Fruit fly (Drosophila melanogaster): ENCODE results near the gene CG9368.
A peak's percentile ranks its signal among the peaks of the same experiment; 100 is the strongest.

The CG9368 gene

DNA sequence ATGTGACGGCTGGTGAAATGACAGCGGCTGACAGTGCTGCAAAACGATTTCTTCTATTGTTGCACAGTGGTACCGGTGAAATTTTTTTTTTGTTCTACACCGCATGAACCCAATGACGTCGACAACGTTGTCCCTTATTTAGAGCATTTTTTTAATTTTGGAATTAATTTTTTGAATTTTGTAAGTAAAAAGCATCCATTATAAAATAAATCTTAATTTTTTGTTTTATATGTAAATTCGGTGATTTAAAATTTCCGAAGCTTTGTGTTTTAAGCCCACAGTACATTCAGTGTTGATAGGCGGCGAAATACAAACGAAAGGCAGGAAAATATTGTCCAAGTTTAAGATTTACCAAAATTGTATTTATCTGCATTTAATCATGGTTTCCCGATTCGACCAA lies 10.7 kb downstream of the CG9368 start, which contains the start of the genes Lon and PIG-F (continued):
- TF ChIP-seq cg (GFP tag; optimal IDR thresholded peaks at IDR 0.05) (no peak), grn (GFP tag; optimal IDR thresholded peaks at IDR 0.05) (no peak), gcm (GFP tag; optimal IDR thresholded peaks at IDR 0.05) (peak; percentile 99), Opbp (GFP tag; IDR thresholded peaks at IDR 0.05; ENCODE audit: partially characterized antibody) (no peak), Mrtf (GFP tag; IDR thresholded peaks at IDR 0.05) (peak; percentile 98), CG5245 (GFP tag; optimal IDR thresholded peaks at IDR 0.05) (peak; percentile 98), pho (GFP tag; optimal IDR thresholded peaks at IDR 0.05) (peak; percentile 99), MESR4 (GFP tag; optimal IDR thresholded peaks at IDR 0.05) (peak; percentile 22), Rx (GFP tag; IDR thresholded peaks at IDR 0.05) (peak; percentile 98), CG4854 (GFP tag; optimal IDR thresholded peaks at IDR 0.05) (peak; percentile 98), Dip2 (GFP tag; IDR thresholded peaks at IDR 0.05) (peak; percentile 79), CG32532 (GFP tag; IDR thresholded peaks at IDR 0.05) (peak; percentile 99), CG43689 (GFP tag; IDR thresholded peaks at IDR 0.05) (peak; percentile 94), mam (GFP tag; optimal IDR thresholded peaks at IDR 0.05) (peak; percentile 99), HHEX (GFP tag; optimal IDR thresholded peaks at IDR 0.05) (peak; percentile 99), CG8924 (tag; optimal IDR thresholded peaks at IDR 0.05) (peak; percentile 99), CG14667 (GFP tag; IDR thresholded peaks at IDR 0.05) (peak; percentile 98), CG2120 (GFP tag; optimal IDR thresholded peaks at IDR 0.05) (peak; percentile 99), Mes4 (GFP tag; optimal IDR thresholded peaks at IDR 0.05) (peak; percentile 96), CG4617 (GFP tag; optimal IDR thresholded peaks at IDR 0.05; ENCODE audit: borderline replicate concordance) (peak; percentile 100), ttk (GFP tag; IDR thresholded peaks at IDR 0.05) (peak; percentile 98), CG2129 (GFP tag; IDR thresholded peaks at IDR 0.05; ENCODE audit: partially characterized antibody) (no peak), Atf-2 (GFP tag; optimal IDR thresholded peaks at IDR 0.05) (peak; percentile 98), bbx (GFP tag; IDR thresholded peaks at IDR 0.05; ENCODE audit: partially characterized antibody) (0 out of 2 replicates have a peak, but pooled peaks have one; percentile 16), Ada2b (GFP tag; IDR thresholded peaks at IDR 0.05) (peak; percentile 98), ATbp (GFP tag; optimal IDR thresholded peaks at IDR 0.05) (peak; percentile 98), CG9817 (tag; optimal IDR thresholded peaks at IDR 0.05) (peak; percentile 99), H15 (GFP tag; IDR thresholded peaks at IDR 0.05) (peak; percentile 98), CG11723 (GFP tag; optimal IDR thresholded peaks at IDR 0.05) (peak; percentile 99), ems (GFP tag; optimal IDR thresholded peaks at IDR 0.05) (peak; percentile 99), TFAM (GFP tag; optimal IDR thresholded peaks at IDR 0.05) (peak; percentile 88), CG10321 (GFP tag; IDR thresholded peaks at IDR 0.05) (peak; percentile 85), CG1233 (GFP tag; optimal IDR thresholded peaks at IDR 0.05) (peak; percentile 99), stwl (tag; optimal IDR thresholded peaks at IDR 0.05) (peak; percentile 97), CG12155 (GFP tag; optimal IDR thresholded peaks at IDR 0.05) (peak; percentile 98), unc-4 (GFP tag; IDR thresholded peaks at IDR 0.05; ENCODE audit: partially characterized antibody) (peak; percentile 51; the same call in 1 of the 2 replicates), CG17361 (GFP tag; IDR thresholded peaks at IDR 0.05) (peak; percentile 100), ken (GFP tag; IDR thresholded peaks at IDR 0.05) (peak; percentile 98), CTCF (GFP tag; optimal IDR thresholded peaks at IDR 0.05) (peak; percentile 77), CG15514 (GFP tag; optimal IDR thresholded peaks at IDR 0.05) (peak; percentile 94), Lpt (GFP tag; optimal IDR thresholded peaks at IDR 0.05) (no peak), aop (GFP tag; IDR thresholded peaks at IDR 0.05) (peak; percentile 59; the same call in 1 of the 2 replicates), otp (GFP tag; IDR thresholded peaks at IDR 0.05) (peak; percentile 96), zen2 (GFP tag; IDR thresholded peaks at IDR 0.05; ENCODE audit: partially characterized antibody) (no peak), Hr51 (GFP tag; optimal IDR thresholded peaks at IDR 0.05) (peak; percentile 99), CG33213 (GFP tag; optimal IDR thresholded peaks at IDR 0.05) (peak; percentile 95), slou (GFP tag; optimal IDR thresholded peaks at IDR 0.05) (peak; percentile 99), Ets97D (GFP tag; optimal IDR thresholded peaks at IDR 0.05) (peak; percentile 95), CG13624 (GFP tag; optimal IDR thresholded peaks at IDR 0.05) (peak; percentile 98), insv (GFP tag; optimal IDR thresholded peaks at IDR 0.05) (peak; percentile 39 to 86), HLH3B (GFP tag; IDR thresholded peaks at IDR 0.05) (peak; percentile 98)
